Fruit fly (Drosophila melanogaster) whole organism, wandering third instar larva: ENCODE measurements around the gene CG4789.

Experiments
- Dif ChIP-seq: fragments of 200-275, 200-300 bp; sonication (Bioruptor generic); optimal IDR thresholded peaks from 2 replicates; lab custom pipeline; 2018; ENCODE audit warnings: missing biosample characterization, missing genetic modification characterization; ENCODE audit not compliant: partially characterized antibody
- Myc ChIP-seq: fragments of >200 bp; optimal IDR thresholded peaks from 2 replicates; lab custom pipeline; 2017
- OdsH ChIP-seq: fragments of 200-800 bp; sonication (Bioruptor generic); optimal IDR thresholded peaks from 2 replicates; lab custom pipeline; 2016; ENCODE audit warnings: missing biosample characterization, mild to moderate bottlenecking, missing genetic modification characterization
- dl ChIP-seq, 2 experiments: fragments of 175-275, 200-275 bp in 1 of 2; fragments of 200-275 bp in 1 of 2; sonication (Bioruptor generic); optimal IDR thresholded peaks; lab custom pipeline; 2018; ENCODE audit warnings: mild to moderate bottlenecking in 2 of 2, missing biosample characterization in 2 of 2, missing genetic modification characterization in 2 of 2, moderate library complexity in 2 of 2; ENCODE audit not compliant: partially characterized antibody in 2 of 2, insufficient read depth in 1 of 2
- dmrt93B ChIP-seq: fragments of 200-800 bp; sonication (Bioruptor generic); optimal IDR thresholded peaks from 2 replicates; lab custom pipeline; 2018; ENCODE audit warnings: missing biosample characterization, mild to moderate bottlenecking, missing genetic modification characterization

- TF ChIP-seq dl (GFP tag; optimal IDR thresholded peaks at IDR 0.05; lab: Kevin White, UChicago; ENCODE audit: insufficient read depth in 1 of 2, partially characterized antibody in 2 of 2) (no peak), Dif (GFP tag; lab: Kevin White, UChicago) (no peak), Myc (lab: Kevin White, UChicago) (peak; percentile 13), OdsH (no peak), dmrt93B (no peak)
These were observed 13.3 kb upstream of the CG4789 start for dm6 chrX:16787416-16787900.
